Worm (Caenorhabditis elegans) whole organism, L3 larva: Measurements from ENCODE around the gene srh-290.

Source experiments
- R02D3.7 ChIP-seq: fragments of 150-350 bp; optimal IDR thresholded peaks from 2 replicates; lab custom pipeline; 2014; ENCODE audit warnings: missing biosample characterization, missing genetic modification characterization
- aly-2 ChIP-seq: fragments of 150-350 bp; optimal IDR thresholded peaks from 2 replicates; lab custom pipeline; 2014; ENCODE audit warnings: missing biosample characterization, missing genetic modification characterization
- ama-1 ChIP-seq: fragments of 150-350 bp; optimal IDR thresholded peaks from 2 replicates; lab custom pipeline; 2018
- elt-2 ChIP-seq: sonication (generic microtip); optimal IDR thresholded peaks from 2 replicates; lab custom pipeline; 2016; ENCODE audit warnings: missing genetic modification reagents, mild to moderate bottlenecking, missing genetic modification characterization, missing compliant biosample characterization
- fos-1 ChIP-seq: fragments of 150-350 bp; optimal IDR thresholded peaks from 2 replicates; lab custom pipeline; 2014; ENCODE audit warnings: missing biosample characterization, missing genetic modification characterization
- lin-39 ChIP-seq: fragments of 150-350 bp; optimal IDR thresholded peaks from 2 replicates; lab custom pipeline; 2018; ENCODE audit warnings: missing biosample characterization, missing genetic modification reagents, missing genetic modification characterization
- mml-1 ChIP-seq: fragments of 150-350 bp; sonication (generic microtip); optimal IDR thresholded peaks from 3 replicates; lab custom pipeline; 2014; ENCODE audit warnings: missing biosample characterization, missing genetic modification characterization
- nfya-1 ChIP-seq: sonication (generic microtip); optimal IDR thresholded peaks from 2 replicates; lab custom pipeline; 2017; ENCODE audit warnings: missing genetic modification characterization, mild to moderate bottlenecking, missing compliant biosample characterization, antibody characterized with exemption, moderate library complexity; ENCODE audit not compliant: insufficient read depth
- nhr-12 ChIP-seq: fragments of 150-350 bp; optimal IDR thresholded peaks from 2 replicates; lab custom pipeline; 2014; ENCODE audit warnings: missing biosample characterization, missing genetic modification characterization
- nhr-28 ChIP-seq: fragments of 150-350 bp; optimal IDR thresholded peaks from 2 replicates; lab custom pipeline; 2014; ENCODE audit warnings: missing biosample characterization, missing genetic modification characterization
- nhr-76 ChIP-seq: fragments of 150-350 bp; sonication (generic microtip); optimal IDR thresholded peaks from 5 replicates; lab custom pipeline; 2014; ENCODE audit warnings: missing biosample characterization, missing genetic modification characterization
- nhr-77 ChIP-seq: fragments of 150-350 bp; optimal IDR thresholded peaks from 2 replicates; lab custom pipeline; 2014; ENCODE audit warnings: missing biosample characterization, missing genetic modification characterization
- snpc-4 ChIP-seq: fragments of 150-350 bp; optimal IDR thresholded peaks from 2 replicates; lab custom pipeline; 2014; ENCODE audit warnings: missing biosample characterization, missing genetic modification characterization
- unc-62 ChIP-seq: fragments of 150-350 bp; sonication (generic microtip); optimal IDR thresholded peaks from 4 replicates; lab custom pipeline; 2014; ENCODE audit warnings: missing biosample characterization, missing genetic modification reagents, missing genetic modification characterization

DNA sequence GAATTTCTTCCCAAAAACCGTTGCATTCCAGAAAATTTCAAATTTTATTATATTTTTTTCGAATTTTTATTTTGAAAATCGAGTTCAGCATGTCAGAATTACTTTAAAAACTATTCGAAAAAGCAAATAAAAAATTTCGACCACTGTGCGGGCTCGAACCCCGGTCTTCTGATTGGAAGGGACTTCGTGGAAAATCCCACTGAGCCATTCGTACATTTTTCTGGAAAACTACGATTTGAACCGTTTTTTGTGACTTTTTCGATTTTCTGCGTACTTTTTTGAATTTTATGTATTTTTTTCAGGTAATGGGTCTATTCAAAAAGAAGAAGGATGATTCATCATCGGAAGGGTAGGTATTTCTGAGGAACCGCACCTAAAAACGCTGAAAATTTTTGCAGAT lies 34.7 kb upstream of the srh-290 start, which contains the start of gene pgp-9:
- no peak for TF ChIP-seq nhr-28 (tag; lab: Kevin White, UChicago)
- TF ChIP-seq lin-39 (tag; lab: Kevin White, UChicago), result no peak
- no peak for TF ChIP-seq aly-2 (tag; lab: Kevin White, UChicago)
- TF ChIP-seq fos-1, result no peak
- TF ChIP-seq unc-62 (GFP tag; lab: Kevin White, UChicago), result no peak
- TF ChIP-seq nfya-1, result no peak
- no peak for TF ChIP-seq ama-1 (lab: Kevin White, UChicago)
- TF ChIP-seq mml-1 (tag; lab: Kevin White, UChicago), result no peak
- no peak for TF ChIP-seq nhr-12 (tag; lab: Kevin White, UChicago)
- no peak for TF ChIP-seq nhr-77 (tag; lab: Kevin White, UChicago)
- TF ChIP-seq snpc-4, result no peak
- no peak for TF ChIP-seq elt-2
- no peak for TF ChIP-seq R02D3.7 (tag; lab: Kevin White, UChicago)
- no peak for TF ChIP-seq nhr-76 (tag; lab: Kevin White, UChicago)
